Worm (Caenorhabditis elegans): ENCODE data around the gene rpac-19.
A peak's percentile ranks its signal among the peaks of the same experiment; 100 is the strongest.

Gene rpac-19

DNA sequence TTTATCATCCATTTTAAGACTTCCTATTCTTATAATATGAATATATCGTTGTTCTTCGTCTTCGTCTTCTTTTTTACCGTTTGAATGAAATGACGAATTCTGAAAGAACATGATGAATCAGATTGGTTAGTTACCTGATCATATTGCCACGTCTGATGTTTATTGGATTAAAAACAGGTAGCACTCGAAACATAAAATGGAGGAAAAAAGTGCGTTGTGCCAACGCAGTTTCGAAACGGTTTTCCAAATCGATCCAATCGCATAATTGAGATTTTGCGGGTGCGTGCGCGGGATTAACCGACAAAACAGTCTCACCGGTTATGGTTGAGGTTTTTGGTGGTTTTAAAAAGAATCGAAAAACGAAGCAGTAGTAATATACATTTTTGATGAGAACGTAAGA lies 34.1 kb downstream of the rpac-19 start, which contains the start of gene rom-2:
TSS of gene rom-2 (minus strand) at position 101 of the 400 bp plus-strand sequence.
- TF ChIP-seq ces-1 (GFP tag; optimal IDR thresholded peaks at IDR 0.05) (no peak), pha-4 (tag; optimal IDR thresholded peaks at IDR 0.05) (no peak), ham-2 (GFP tag; optimal IDR thresholded peaks at IDR 0.05) (no peak), ceh-43 (GFP tag; optimal IDR thresholded peaks at IDR 0.05) (no peak), elt-3 (tag; optimal IDR thresholded peaks at IDR 0.05) (no peak), cnd-1 (tag; optimal IDR thresholded peaks at IDR 0.05) (no peak), nhr-76 (tag; optimal IDR thresholded peaks at IDR 0.05) (no peak), hlh-1 (tag; optimal IDR thresholded peaks at IDR 0.05) (no peak)

DNA sequence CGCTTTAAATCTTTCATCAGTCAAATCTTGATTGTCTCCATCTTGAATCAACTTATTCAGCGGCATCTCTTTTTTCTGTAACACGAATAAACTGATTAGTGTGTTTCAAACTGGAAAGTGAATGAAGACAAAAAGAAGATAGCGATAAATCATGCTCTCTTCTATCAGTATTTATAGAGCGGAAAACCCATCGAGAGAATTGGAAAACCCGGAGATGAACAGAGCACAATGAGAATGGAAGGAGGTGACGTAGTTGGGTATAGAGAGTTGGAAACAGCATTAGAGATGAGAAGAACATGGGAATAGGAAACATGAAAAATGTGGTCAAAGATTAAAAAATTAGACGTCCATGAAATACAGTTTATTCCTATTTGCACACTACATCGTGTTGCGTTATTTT lies 37.6 kb downstream of the rpac-19 start, which contains the start of gene acox-1.5:
TSS of gene acox-1.5 (minus strand) at position 75 of the 400 bp plus-strand sequence.
- TF ChIP-seq nhr-28 (tag; optimal IDR thresholded peaks at IDR 0.05) (no peak), lsy-2 (tag; optimal IDR thresholded peaks at IDR 0.05) (no peak), ceh-39 (tag; optimal IDR thresholded peaks at IDR 0.05) (no peak), nhr-2 (tag; optimal IDR thresholded peaks at IDR 0.05) (no peak), sem-2 (GFP tag; optimal IDR thresholded peaks at IDR 0.05) (no peak), flh-1 (GFP tag; optimal IDR thresholded peaks at IDR 0.05) (no peak), unc-62 (GFP tag; optimal IDR thresholded peaks at IDR 0.05) (no peak), ceh-83 (GFP tag; optimal IDR thresholded peaks at IDR 0.05) (no peak), ces-1 (GFP tag; optimal IDR thresholded peaks at IDR 0.05) (no peak), mab-5 (tag; optimal IDR thresholded peaks at IDR 0.05) (no peak), ham-2 (GFP tag; optimal IDR thresholded peaks at IDR 0.05) (no peak), snpc-4 (tag; optimal IDR thresholded peaks at IDR 0.05) (no peak), lin-13 (tag; optimal IDR thresholded peaks at IDR 0.05) (no peak), unc-120 (tag; optimal IDR thresholded peaks at IDR 0.05; ENCODE audit: poor library complexity, severe bottlenecking) (no peak), pha-4 (tag; optimal IDR thresholded peaks at IDR 0.05) (no peak), elt-3 (tag; optimal IDR thresholded peaks at IDR 0.05) (no peak), mep-1 (tag; optimal IDR thresholded peaks at IDR 0.05) (no peak), blmp-1 (tag; optimal IDR thresholded peaks at IDR 0.05) (no peak)

DNA sequence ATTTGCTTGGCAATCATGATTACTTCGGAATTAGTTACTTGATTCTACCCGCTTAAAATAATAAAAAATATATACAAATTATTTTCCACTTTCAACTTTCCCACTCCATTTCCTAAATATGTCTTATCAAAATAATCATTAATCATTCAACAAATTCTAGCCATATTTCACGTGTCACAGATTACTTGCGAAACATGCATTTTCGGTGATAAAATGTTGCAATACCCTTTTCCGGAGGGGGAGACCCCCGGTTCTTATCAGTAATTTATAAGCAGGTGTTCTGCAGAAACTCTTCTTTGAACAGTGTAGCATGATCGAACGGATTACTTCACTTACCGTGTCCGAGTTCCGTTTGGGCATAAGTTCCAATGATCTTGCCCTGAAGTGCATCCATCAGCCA lies 39.5 kb downstream of the rpac-19 start:
- TF ChIP-seq nhr-76 (tag; optimal IDR thresholded peaks at IDR 0.05) = no peak
- TF ChIP-seq nhr-237 (tag; optimal IDR thresholded peaks at IDR 0.05) = no peak
- no peak for TF ChIP-seq snpc-4 (tag; optimal IDR thresholded peaks at IDR 0.05)
- TF ChIP-seq unc-62 (GFP tag; optimal IDR thresholded peaks at IDR 0.05) = no peak
- no peak for TF ChIP-seq lsy-2 (tag; optimal IDR thresholded peaks at IDR 0.05)
- no peak for TF ChIP-seq pha-4 (tag; optimal IDR thresholded peaks at IDR 0.05)
- TF ChIP-seq ceh-39 (tag; optimal IDR thresholded peaks at IDR 0.05) = no peak
- TF ChIP-seq sem-2 (GFP tag; optimal IDR thresholded peaks at IDR 0.05) = no peak
- no peak for TF ChIP-seq hlh-1 (tag; optimal IDR thresholded peaks at IDR 0.05)
- no peak for TF ChIP-seq unc-120 (tag; optimal IDR thresholded peaks at IDR 0.05; ENCODE audit: poor library complexity, severe bottlenecking)

DNA sequence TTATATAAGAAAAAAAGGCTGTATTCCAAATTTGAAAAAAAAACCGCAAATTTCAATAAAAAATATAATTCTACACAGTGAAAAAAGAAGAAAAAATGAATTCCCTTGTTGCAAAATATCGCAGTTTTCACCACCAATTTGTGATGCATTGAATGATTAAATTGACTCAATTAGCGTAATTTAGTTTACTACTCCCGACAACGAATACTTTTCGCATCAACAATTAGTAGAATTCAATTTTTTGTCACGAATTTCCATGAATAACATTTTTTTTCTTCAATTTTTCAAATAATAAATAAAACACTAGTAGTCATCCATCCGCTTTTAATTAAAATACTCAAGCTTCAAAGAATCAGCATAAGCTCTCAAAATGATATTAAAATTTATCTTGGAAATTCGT lies 44.4 kb downstream of the rpac-19 start:
- TF ChIP-seq unc-39 (tag; optimal IDR thresholded peaks at IDR 0.05) (no peak), ztf-11 (tag; optimal IDR thresholded peaks at IDR 0.05) (no peak), hlh-1 (tag; optimal IDR thresholded peaks at IDR 0.05) (no peak), bed-3 (GFP tag; optimal IDR thresholded peaks at IDR 0.05) (no peak), elt-3 (tag; optimal IDR thresholded peaks at IDR 0.05) (no peak), ces-1 (GFP tag; optimal IDR thresholded peaks at IDR 0.05) (peak; percentile 98)

DNA sequence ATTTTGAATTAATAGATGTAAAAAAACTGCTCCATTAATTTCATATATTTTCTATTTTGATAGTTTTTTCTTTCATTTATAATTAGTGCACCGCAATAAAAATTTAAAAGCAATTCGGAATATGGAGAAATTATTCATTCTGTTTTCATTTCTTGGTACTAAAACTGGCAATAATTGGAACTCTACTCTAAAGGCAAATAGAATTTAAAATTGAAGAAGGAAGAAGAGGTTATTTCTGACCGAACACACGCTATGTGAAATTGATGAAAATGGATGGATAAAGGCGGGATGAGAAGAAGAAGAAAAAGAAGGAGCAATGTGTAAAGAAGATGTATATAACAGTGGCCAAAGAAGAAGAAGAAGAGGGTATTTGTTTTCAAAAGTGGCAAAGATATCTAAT lies 46.5 kb downstream of the rpac-19 start:
- TF ChIP-seq ceh-83 (GFP tag; optimal IDR thresholded peaks at IDR 0.05) (no peak), ces-1 (GFP tag; optimal IDR thresholded peaks at IDR 0.05) (peak; percentile 89)

DNA sequence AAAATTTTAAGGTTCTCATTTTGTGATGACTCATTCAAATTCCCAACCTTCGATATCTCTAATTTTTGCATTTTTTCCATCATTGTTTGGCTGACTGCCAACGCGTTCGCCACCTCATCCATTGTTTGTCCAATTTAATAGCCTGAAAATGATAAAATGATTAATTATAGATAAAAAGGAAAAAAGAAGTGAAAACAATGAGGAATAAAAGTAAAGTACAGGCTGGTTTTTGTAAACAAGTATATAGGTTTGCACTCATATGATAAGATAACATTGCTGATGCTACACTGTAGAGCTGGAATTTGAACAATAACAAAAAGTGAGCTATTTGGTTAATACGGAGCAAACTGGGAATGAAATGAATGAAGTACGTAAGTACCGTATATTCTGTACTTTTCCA lies 47.4 kb downstream of the rpac-19 start, which contains the start of gene C48B4.3:
TSS of gene C48B4.3 (minus strand) at position 149 of the 400 bp plus-strand sequence.
- TF ChIP-seq tbx-8 (GFP tag; optimal IDR thresholded peaks at IDR 0.05) = no peak
- TF ChIP-seq ceh-39 (tag; optimal IDR thresholded peaks at IDR 0.05) = no peak
- TF ChIP-seq bed-3 (GFP tag; optimal IDR thresholded peaks at IDR 0.05) = no peak
- no peak for TF ChIP-seq sptf-1 (tag; optimal IDR thresholded peaks at IDR 0.05)
- TF ChIP-seq ceh-83 (GFP tag; optimal IDR thresholded peaks at IDR 0.05) = no peak
- no peak for TF ChIP-seq lin-32 (GFP tag; optimal IDR thresholded peaks at IDR 0.05)
- TF ChIP-seq unc-39 (tag; optimal IDR thresholded peaks at IDR 0.05) = no peak
- no peak for TF ChIP-seq nhr-12 (tag; optimal IDR thresholded peaks at IDR 0.05)
- no peak for TF ChIP-seq ham-2 (GFP tag; optimal IDR thresholded peaks at IDR 0.05)
- no peak for TF ChIP-seq cnd-1 (tag; optimal IDR thresholded peaks at IDR 0.05)
- TF ChIP-seq lsy-2 (tag; optimal IDR thresholded peaks at IDR 0.05) = no peak
- TF ChIP-seq ztf-11 (tag; optimal IDR thresholded peaks at IDR 0.05) = no peak
- no peak for TF ChIP-seq flh-1 (GFP tag; optimal IDR thresholded peaks at IDR 0.05)
- TF ChIP-seq elt-3 (tag; optimal IDR thresholded peaks at IDR 0.05) = no peak
- TF ChIP-seq blmp-1 (tag; optimal IDR thresholded peaks at IDR 0.05) = no peak
- no peak for TF ChIP-seq sem-2 (GFP tag; optimal IDR thresholded peaks at IDR 0.05)

All from whole organism, mixed stage, embryonic.